Worm (Caenorhabditis elegans) whole organism, late embryonic: ENCODE measurements around the gene slfl-5.

Experiments used
- C08G9.2 ChIP-seq: sonication (generic microtip); optimal IDR thresholded peaks from 2 replicates; lab custom pipeline; 2016; ENCODE audit warnings: mild to moderate bottlenecking, missing genetic modification characterization, moderate library complexity, missing compliant biosample characterization
- K02D7.2 ChIP-seq: sonication (generic microtip); optimal IDR thresholded peaks from 2 replicates; lab custom pipeline; 2017; ENCODE audit warnings: mild to moderate bottlenecking, missing genetic modification characterization, missing compliant biosample characterization
- K09A11.1 ChIP-seq: sonication (generic microtip); optimal IDR thresholded peaks from 2 replicates; lab custom pipeline; 2017; ENCODE audit warnings: antibody characterized with exemption, mild to moderate bottlenecking, missing genetic modification characterization, missing compliant biosample characterization; ENCODE audit not compliant: insufficient read depth
- ahr-1 ChIP-seq: sonication (generic microtip); optimal IDR thresholded peaks from 2 replicates; lab custom pipeline; 2016; ENCODE audit warnings: missing genetic modification characterization, missing compliant biosample characterization
- ama-1 ChIP-seq: fragments of 150-350 bp; optimal IDR thresholded peaks from 2 replicates; lab custom pipeline; 2014
- ceh-14 ChIP-seq: sonication (generic microtip); optimal IDR thresholded peaks from 2 replicates; lab custom pipeline; 2016; ENCODE audit warnings: missing genotype, missing genetic modification characterization, missing compliant biosample characterization
- ceh-19 ChIP-seq: fragments of 200-800 bp; sonication (Bioruptor generic); optimal IDR thresholded peaks from 2 replicates; lab custom pipeline; 2018; ENCODE audit warnings: mild to moderate bottlenecking, missing genetic modification characterization, missing compliant biosample characterization
- ceh-2 ChIP-seq: sonication (generic microtip); optimal IDR thresholded peaks from 2 replicates; lab custom pipeline; 2016; ENCODE audit warnings: missing genotype, missing genetic modification characterization, missing compliant biosample characterization
- ceh-24 ChIP-seq: sonication (generic microtip); optimal IDR thresholded peaks from 2 replicates; lab custom pipeline; 2016; ENCODE audit warnings: mild to moderate bottlenecking, missing genetic modification characterization, missing compliant biosample characterization
- ceh-34 ChIP-seq: sonication (generic microtip); optimal IDR thresholded peaks from 2 replicates; lab custom pipeline; 2016; ENCODE audit warnings: mild to moderate bottlenecking, missing genetic modification characterization, missing compliant biosample characterization
- ceh-45 ChIP-seq: fragments of 200-800 bp; sonication (Bioruptor generic); IDR thresholded peaks from 2 replicates; pipeline ENCODE4 v1.3.6; 2022; ENCODE audit warnings: missing genetic modification reagents, missing genetic modification characterization, missing compliant biosample characterization
- ceh-48 ChIP-seq: sonication (generic microtip); optimal IDR thresholded peaks from 2 replicates; lab custom pipeline; 2016; ENCODE audit warnings: missing genetic modification characterization, inconsistent platforms, missing compliant biosample characterization
- che-1 ChIP-seq: sonication (generic microtip); optimal IDR thresholded peaks from 2 replicates; lab custom pipeline; 2016; ENCODE audit warnings: mild to moderate bottlenecking, missing genetic modification characterization, missing compliant biosample characterization
- elt-2 ChIP-seq: sonication (generic microtip); optimal IDR thresholded peaks from 2 replicates; lab custom pipeline; 2016; ENCODE audit warnings: missing genetic modification reagents, missing genetic modification characterization, missing compliant biosample characterization
- ets-4 ChIP-seq: sonication (generic microtip); optimal IDR thresholded peaks from 2 replicates; lab custom pipeline; 2016; ENCODE audit warnings: missing genetic modification characterization, missing compliant biosample characterization
- eyg-1 ChIP-seq: sonication (generic microtip); optimal IDR thresholded peaks from 2 replicates; lab custom pipeline; 2016; ENCODE audit warnings: missing genotype, missing genetic modification characterization, missing compliant biosample characterization
- fax-1 ChIP-seq: sonication (generic microtip); optimal IDR thresholded peaks from 2 replicates; lab custom pipeline; 2016; ENCODE audit warnings: missing genotype, missing genetic modification characterization, missing compliant biosample characterization
- fkh-10 ChIP-seq: fragments of 150-350 bp; optimal IDR thresholded peaks from 2 replicates; lab custom pipeline; 2014; ENCODE audit warnings: missing biosample characterization, missing genetic modification reagents, missing genetic modification characterization
- hlh-15 ChIP-seq: sonication (generic microtip); optimal IDR thresholded peaks from 2 replicates; lab custom pipeline; 2016; ENCODE audit warnings: missing genetic modification characterization, missing compliant biosample characterization
- hlh-30 ChIP-seq: sonication (generic microtip); optimal IDR thresholded peaks from 2 replicates; lab custom pipeline; 2017; ENCODE audit warnings: antibody characterized with exemption, missing genetic modification characterization, missing compliant biosample characterization; ENCODE audit not compliant: insufficient read depth
- hlh-8 ChIP-seq: sonication (generic microtip); optimal IDR thresholded peaks from 2 replicates; lab custom pipeline; 2016; ENCODE audit warnings: missing genotype, missing genetic modification characterization, missing compliant biosample characterization
- lim-6 ChIP-seq: sonication (generic microtip); optimal IDR thresholded peaks from 2 replicates; lab custom pipeline; 2016; ENCODE audit warnings: missing genetic modification characterization, missing compliant biosample characterization
- lin-11 ChIP-seq: fragments of 200-800 bp; sonication (Bioruptor generic); optimal IDR thresholded peaks from 2 replicates; lab custom pipeline; 2018; ENCODE audit warnings: mild to moderate bottlenecking, missing genetic modification characterization, missing compliant biosample characterization
- madf-2 ChIP-seq: sonication (generic microtip); optimal IDR thresholded peaks from 2 replicates; lab custom pipeline; 2017; ENCODE audit warnings: missing genetic modification characterization, missing compliant biosample characterization
- nhr-232 ChIP-seq: sonication (generic microtip); optimal IDR thresholded peaks from 2 replicates; lab custom pipeline; 2016; ENCODE audit warnings: missing genetic modification characterization, missing compliant biosample characterization
- npax-4 ChIP-seq: sonication (generic microtip); optimal IDR thresholded peaks from 2 replicates; lab custom pipeline; 2016; ENCODE audit warnings: missing genetic modification characterization, missing compliant biosample characterization
- odd-2 ChIP-seq: sonication (generic microtip); optimal IDR thresholded peaks from 2 replicates; lab custom pipeline; 2017; ENCODE audit warnings: antibody characterized with exemption, mild to moderate bottlenecking, missing genetic modification characterization, missing compliant biosample characterization
- pax-1 ChIP-seq: fragments of 150-350 bp; optimal IDR thresholded peaks from 2 replicates; lab custom pipeline; 2014; ENCODE audit warnings: missing biosample characterization, missing genetic modification characterization
- pha-2 ChIP-seq: sonication (generic microtip); optimal IDR thresholded peaks from 2 replicates; lab custom pipeline; 2017; ENCODE audit warnings: mild to moderate bottlenecking, missing genetic modification characterization, missing compliant biosample characterization
- pqm-1 ChIP-seq: sonication (generic microtip); optimal IDR thresholded peaks from 2 replicates; lab custom pipeline; 2016; ENCODE audit warnings: missing genetic modification characterization, missing compliant biosample characterization
- pros-1 ChIP-seq: fragments of 150-350 bp; optimal IDR thresholded peaks from 2 replicates; lab custom pipeline; 2014; ENCODE audit warnings: missing biosample characterization, missing genetic modification reagents, missing genetic modification characterization
- rnt-1 ChIP-seq: sonication (generic microtip); optimal IDR thresholded peaks from 2 replicates; lab custom pipeline; 2016; ENCODE audit warnings: missing genetic modification characterization, missing compliant biosample characterization
- sdc-2 ChIP-seq: sonication (generic microtip); optimal IDR thresholded peaks from 2 replicates; lab custom pipeline; 2016; ENCODE audit warnings: missing genotype, missing genetic modification characterization, missing compliant biosample characterization
- sox-2 ChIP-seq: fragments of 200-800 bp; sonication (Bioruptor generic); IDR thresholded peaks from 2 replicates; pipeline ENCODE4 v1.3.6; 2022; ENCODE audit warnings: missing genetic modification reagents, missing genetic modification characterization, missing compliant biosample characterization
- syd-9 ChIP-seq: sonication (generic microtip); optimal IDR thresholded peaks from 2 replicates; lab custom pipeline; 2016; ENCODE audit warnings: mild to moderate bottlenecking, missing genetic modification characterization, moderate library complexity, missing compliant biosample characterization
- unc-3 ChIP-seq, 2 experiments: fragments of 200-800 bp in 1 of 2; sonication (Bioruptor generic) in 1 of 2; sonication (generic microtip) in 1 of 2; conservative IDR thresholded peaks in 1 of 2; optimal IDR thresholded peaks in 1 of 2; 2 replicates each; pipeline versions ENCODE4 v1.3.6 to Lab custom; 2016 to 2022; ENCODE audit warnings: missing compliant biosample characterization in 2 of 2, missing genetic modification characterization in 2 of 2, missing genetic modification reagents in 1 of 2
- unc-42 ChIP-seq: sonication (generic microtip); optimal IDR thresholded peaks from 2 replicates; lab custom pipeline; 2016; ENCODE audit warnings: missing genotype, missing genetic modification characterization, missing compliant biosample characterization
- unc-55 ChIP-seq: sonication (generic microtip); optimal IDR thresholded peaks from 2 replicates; lab custom pipeline; 2017; ENCODE audit warnings: missing biosample characterization, missing genetic modification reagents, missing genetic modification characterization
- unc-86 ChIP-seq: sonication (generic microtip); optimal IDR thresholded peaks from 2 replicates; lab custom pipeline; 2016; ENCODE audit warnings: missing genetic modification characterization, missing compliant biosample characterization
- zip-5 ChIP-seq: sonication (generic microtip); optimal IDR thresholded peaks from 2 replicates; lab custom pipeline; 2016; ENCODE audit warnings: missing genetic modification characterization, missing compliant biosample characterization

The slfl-5 gene

DNA sequence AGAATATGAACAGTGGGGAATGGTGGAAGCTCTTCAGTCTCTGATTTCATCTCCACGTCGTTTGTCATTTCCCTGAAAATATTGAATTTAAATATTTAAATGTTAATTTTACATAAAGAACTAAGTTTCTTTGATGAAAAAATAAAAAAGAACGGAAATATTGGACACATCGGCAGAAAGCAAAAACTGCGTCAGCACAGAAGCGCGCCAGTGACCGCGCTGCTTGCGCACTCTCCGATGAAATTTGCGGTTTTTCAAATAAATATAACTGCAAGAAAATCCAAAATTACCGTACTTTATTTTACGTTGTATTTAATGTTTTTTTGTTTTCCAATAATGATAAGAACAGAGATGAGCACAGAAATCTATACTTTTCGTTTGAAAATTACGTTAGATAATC, 46.7 kb upstream of the slfl-5 start, which contains the start of the genes srpa-68 and srh-16 (continued):
- TF ChIP-seq hlh-15 (peak; percentile 64), madf-2 (tag; lab: Kevin White, UChicago) (peak; percentile 38), elt-2 (peak; percentile 79), lin-11 (tag; lab: Kevin White, UChicago) (peak; percentile 43), ceh-2 (tag; lab: Kevin White, UChicago) (peak; percentile 54), K09A11.1 (tag; lab: Kevin White, UChicago) (peak; percentile 52), pax-1 (tag; lab: Kevin White, UChicago) (no peak), pha-2 (tag; lab: Kevin White, UChicago) (peak; percentile 65), fkh-10 (GFP tag; lab: Kevin White, UChicago) (no peak), odd-2 (tag; lab: Kevin White, UChicago) (peak; percentile 60), sdc-2 (no peak), eyg-1 (tag; lab: Kevin White, UChicago) (peak; percentile 29), hlh-30 (tag; lab: Kevin White, UChicago) (no peak), pros-1 (tag; lab: Kevin White, UChicago) (no peak), syd-9 (tag; lab: Kevin White, UChicago) (peak; percentile 38), C08G9.2 (tag; lab: Kevin White, UChicago) (peak; percentile 33)

DNA sequence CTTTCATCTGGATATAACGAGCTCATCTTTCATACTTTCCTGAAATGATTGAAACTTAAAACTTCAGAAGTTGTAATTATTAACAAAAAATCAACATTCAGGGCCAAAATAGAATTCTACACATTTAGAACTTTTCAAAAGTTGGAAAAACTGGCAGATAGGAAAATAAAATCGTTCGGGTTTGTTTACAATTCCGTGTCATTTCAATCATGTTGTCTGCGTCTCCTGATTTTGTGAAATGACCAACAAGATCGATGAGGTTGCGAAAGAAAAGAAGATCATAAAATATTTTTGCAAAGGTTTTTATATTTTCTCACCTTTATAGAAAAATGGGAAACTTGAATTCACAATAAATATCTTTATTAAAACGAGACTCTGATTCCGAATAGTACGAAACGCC, 43.7 kb upstream of the slfl-5 start, which contains the start of gene rskd-1:
Gene rskd-1, minus strand, starts transcription at position 39 of the 400 bp plus-strand sequence.
- peak; percentile 51 for TF ChIP-seq unc-55
- TF ChIP-seq ceh-48 (tag; lab: Kevin White, UChicago) = no peak

DNA sequence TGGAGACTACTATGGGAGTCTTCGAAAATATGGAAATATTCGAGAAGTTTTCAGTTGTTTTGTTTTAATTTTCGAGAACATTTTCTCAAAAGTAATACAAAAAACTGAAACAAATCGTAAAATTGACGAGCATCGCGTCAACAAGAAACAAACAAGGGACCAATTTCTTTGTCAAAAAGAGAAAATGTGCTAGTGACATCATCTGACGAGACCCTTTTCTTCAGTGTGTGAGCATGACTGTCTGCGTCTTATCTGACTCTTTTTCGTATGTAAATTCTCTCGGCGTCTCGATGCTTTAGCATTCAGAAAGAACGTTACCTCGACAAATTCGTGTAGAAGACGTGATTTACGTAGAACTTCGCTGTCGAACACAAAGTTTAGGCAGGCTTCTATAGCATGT, 42.8 kb upstream of the slfl-5 start:
- TF ChIP-seq lim-6 (tag; lab: Kevin White, UChicago) (no peak), ceh-24 (no peak), ama-1 (lab: Kevin White, UChicago) (no peak), ahr-1 (tag; lab: Kevin White, UChicago) (no peak), ceh-19 (GFP tag; lab: Kevin White, UChicago) (no peak), npax-4 (no peak)

DNA sequence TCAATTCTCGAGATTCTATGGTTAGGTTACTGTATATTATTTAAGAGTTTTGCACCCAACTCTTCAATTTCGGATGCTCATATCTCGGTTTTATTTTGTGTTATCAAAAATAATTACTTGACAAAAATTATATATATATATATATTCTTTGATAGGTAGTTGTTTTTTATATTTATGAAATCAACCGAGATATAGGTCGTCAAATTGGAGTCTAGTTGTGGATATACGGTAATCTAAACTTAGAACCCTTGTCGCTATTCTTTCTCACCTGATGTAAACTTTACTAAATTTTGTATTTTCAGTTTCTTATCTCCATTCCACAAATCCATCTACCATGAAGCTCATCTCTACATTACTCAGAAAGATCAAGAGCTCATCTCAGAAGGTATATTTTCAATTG, 38.3 kb upstream of the slfl-5 start, which contains the start of gene F55C5.10:
Gene F55C5.10, plus strand, starts transcription at position 301 of the 400 bp plus-strand sequence.
- TF ChIP-seq pqm-1 (no peak), unc-55 (no peak), unc-42 (no peak), fax-1 (tag; lab: Kevin White, UChicago) (no peak), ama-1 (lab: Kevin White, UChicago) (no peak)
- TF ChIP-seq, all 69 proteins: peak for 0

DNA sequence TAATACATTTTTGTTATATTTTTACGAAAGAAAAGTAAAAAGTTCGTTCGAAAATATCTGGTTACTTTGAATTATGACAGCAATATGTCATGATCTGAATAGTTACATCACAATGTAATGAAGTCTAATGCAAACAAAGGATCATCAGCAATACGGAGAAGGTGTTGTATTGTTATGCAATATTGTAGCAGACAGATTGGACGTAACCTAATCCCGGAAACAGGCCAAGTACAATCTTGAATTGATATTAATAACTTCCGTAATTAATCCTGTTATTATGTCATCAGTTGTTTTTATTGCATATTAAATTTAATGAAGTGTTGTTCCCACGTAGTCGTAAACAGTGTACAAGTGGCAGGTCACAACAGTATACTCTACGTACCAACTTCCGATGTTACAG, 36.7 kb upstream of the slfl-5 start:
- TF ChIP-seq ceh-34 (tag; lab: Kevin White, UChicago) = no peak
- no peak for TF ChIP-seq K09A11.1 (tag; lab: Kevin White, UChicago)
- TF ChIP-seq rnt-1 = no peak
- TF ChIP-seq che-1 = no peak
- no peak for TF ChIP-seq ets-4
- no peak for TF ChIP-seq K02D7.2
- TF ChIP-seq ceh-19 (GFP tag; lab: Kevin White, UChicago) = no peak
- no peak for TF ChIP-seq hlh-8 (tag; lab: Kevin White, UChicago)
- no peak for TF ChIP-seq zip-5 (tag; lab: Kevin White, UChicago)
- no peak for TF ChIP-seq nhr-232 (tag; lab: Kevin White, UChicago)
- TF ChIP-seq sox-2 (GFP tag; lab: Robert Waterston, UW) = no peak
- TF ChIP-seq pros-1 (tag; lab: Kevin White, UChicago) = no peak
- TF ChIP-seq unc-86 (tag; lab: Kevin White, UChicago) = no peak
- no peak for TF ChIP-seq ceh-45 (GFP tag; lab: Robert Waterston, UW)
- TF ChIP-seq odd-2 (tag; lab: Kevin White, UChicago) = no peak
- TF ChIP-seq unc-42 = no peak
- no peak for TF ChIP-seq unc-3 (GFP tag; conservative IDR thresholded peaks at IDR 0.05; lab: Robert Waterston, UW)
- TF ChIP-seq unc-3 (tag; optimal IDR thresholded peaks at IDR 0.05; lab: Kevin White, UChicago) = no peak
- TF ChIP-seq ceh-14 = no peak
